Worm (Caenorhabditis elegans) whole organism, L4 larva: Measurements from ENCODE around the gene F38B6.2.

Source experiments
- F37D6.2 ChIP-seq: sonication (generic microtip); optimal IDR thresholded peaks from 2 replicates; lab custom pipeline; 2016; ENCODE audit warnings: mild to moderate bottlenecking, missing genetic modification characterization, missing compliant biosample characterization
- F49E8.2 ChIP-seq: sonication (generic microtip); optimal IDR thresholded peaks from 2 replicates; lab custom pipeline; 2016; ENCODE audit warnings: missing compliant biosample characterization, mild to moderate bottlenecking, missing genetic modification characterization, borderline replicate concordance
- R02D3.7 ChIP-seq: fragments of 150-350 bp; sonication (generic microtip); optimal IDR thresholded peaks from 3 replicates; lab custom pipeline; 2014; ENCODE audit warnings: missing biosample characterization, missing genetic modification characterization
- T20F7.1 ChIP-seq: fragments of 200-800 bp; sonication (Bioruptor generic); optimal IDR thresholded peaks from 2 replicates; lab custom pipeline; 2018; ENCODE audit warnings: mild to moderate bottlenecking, missing genetic modification characterization, missing compliant biosample characterization
- Y105C5A.15 ChIP-seq: fragments of 200-800 bp; sonication (Bioruptor generic); IDR thresholded peaks from 2 replicates; pipeline ENCODE4 v1.3.6; 2022; ENCODE audit warnings: missing genetic modification characterization, missing compliant biosample characterization
- Y5F2A.4 ChIP-seq: fragments of 200-800 bp; sonication (Bioruptor generic); optimal IDR thresholded peaks from 2 replicates; lab custom pipeline; 2018; ENCODE audit warnings: mild to moderate bottlenecking, missing genetic modification characterization, missing compliant biosample characterization
- Y75B8A.6 ChIP-seq: fragments of 200-800 bp; sonication (Bioruptor generic); IDR thresholded peaks from 2 replicates; pipeline ENCODE4 v1.3.6; 2022; ENCODE audit warnings: missing genetic modification reagents, missing genetic modification characterization, missing compliant biosample characterization
- ZK337.2 ChIP-seq: fragments of 200-800 bp; sonication (Bioruptor generic); IDR thresholded peaks from 2 replicates; pipeline ENCODE4 v1.3.6; 2022; ENCODE audit warnings: missing genetic modification reagents, missing genetic modification characterization, missing compliant biosample characterization
- arid-1 ChIP-seq: fragments of 200-800 bp; sonication (Bioruptor generic); conservative IDR thresholded peaks from 2 replicates; pipeline ENCODE4 v1.3.6; 2022; ENCODE audit warnings: missing genetic modification reagents, missing genetic modification characterization, missing compliant biosample characterization
- attf-4 ChIP-seq: sonication (generic microtip); optimal IDR thresholded peaks from 3 replicates; lab custom pipeline; 2017; ENCODE audit warnings: missing biosample characterization, missing genetic modification characterization
- ceh-32 ChIP-seq: sonication (generic microtip); optimal IDR thresholded peaks from 2 replicates; lab custom pipeline; 2016; ENCODE audit warnings: mild to moderate bottlenecking, missing genetic modification characterization, missing compliant biosample characterization; ENCODE audit not compliant: poor library complexity
- ceh-62 ChIP-seq: sonication (generic microtip); optimal IDR thresholded peaks from 2 replicates; lab custom pipeline; 2017; ENCODE audit warnings: missing biosample characterization, missing genetic modification characterization
- daf-8 ChIP-seq: fragments of 200-800 bp; sonication (Bioruptor generic); IDR thresholded peaks from 2 replicates; pipeline ENCODE4 v1.3.6; 2022; ENCODE audit warnings: missing genetic modification characterization, missing compliant biosample characterization
- dmd-9 ChIP-seq: fragments of 200-800 bp; sonication (Bioruptor generic); IDR thresholded peaks from 2 replicates; pipeline ENCODE4 v1.3.6; 2022; ENCODE audit warnings: missing genetic modification reagents, missing genetic modification characterization, missing compliant biosample characterization
- dpl-1 ChIP-seq: fragments of 150-350 bp; optimal IDR thresholded peaks from 2 replicates; lab custom pipeline; 2014; ENCODE audit warnings: missing biosample characterization, missing genetic modification reagents, missing genetic modification characterization
- duxl-1 ChIP-seq: sonication (generic microtip); optimal IDR thresholded peaks from 2 replicates; lab custom pipeline; 2016; ENCODE audit warnings: mild to moderate bottlenecking, missing genetic modification characterization, moderate library complexity, missing compliant biosample characterization; ENCODE audit not compliant: poor library complexity
- dve-1 ChIP-seq: sonication (generic microtip); optimal IDR thresholded peaks from 2 replicates; lab custom pipeline; 2017; ENCODE audit warnings: antibody characterized with exemption, mild to moderate bottlenecking, missing genetic modification characterization, missing compliant biosample characterization; ENCODE audit not compliant: insufficient read depth
- egl-27 ChIP-seq: sonication (generic microtip); optimal IDR thresholded peaks from 3 replicates; lab custom pipeline; 2017; ENCODE audit warnings: missing biosample characterization, missing genetic modification reagents, missing genetic modification characterization
- egl-43 ChIP-seq: fragments of 200-800 bp; sonication (Bioruptor generic); IDR thresholded peaks from 2 replicates; pipeline ENCODE4 v1.3.6; 2022; ENCODE audit warnings: missing genetic modification reagents, missing genetic modification characterization, missing compliant biosample characterization
- fos-1 ChIP-seq: fragments of 150-350 bp; optimal IDR thresholded peaks from 2 replicates; lab custom pipeline; 2014; ENCODE audit warnings: missing biosample characterization, missing genetic modification characterization
- gei-8 ChIP-seq: fragments of 200-800 bp; sonication (Bioruptor generic); optimal IDR thresholded peaks from 2 replicates; lab custom pipeline; 2018; ENCODE audit warnings: mild to moderate bottlenecking, missing genetic modification characterization, missing compliant biosample characterization
- hif-1 ChIP-seq, 2 experiments: sonication (generic microtip); optimal IDR thresholded peaks; 2 replicates each; lab custom pipeline; 2016 to 2017; ENCODE audit warnings: missing compliant biosample characterization in 2 of 2, missing genetic modification characterization in 2 of 2, missing genetic modification reagents in 2 of 2, missing genotype in 2 of 2, mild to moderate bottlenecking in 1 of 2
- hlh-11 ChIP-seq: fragments of 200-800 bp; sonication (Bioruptor generic); optimal IDR thresholded peaks from 2 replicates; lab custom pipeline; 2018; ENCODE audit warnings: mild to moderate bottlenecking, missing genetic modification characterization, missing compliant biosample characterization
- hlh-30 ChIP-seq: sonication (generic microtip); optimal IDR thresholded peaks from 2 replicates; lab custom pipeline; 2017; ENCODE audit warnings: antibody characterized with exemption, mild to moderate bottlenecking, missing genetic modification characterization, missing compliant biosample characterization; ENCODE audit not compliant: insufficient read depth
- hmg-1.1 ChIP-seq: fragments of 200-800 bp; sonication (Bioruptor generic); IDR thresholded peaks from 2 replicates; pipeline ENCODE4 v1.3.6; 2022; ENCODE audit warnings: missing genetic modification reagents, missing genetic modification characterization, missing compliant biosample characterization
- lin-1 ChIP-seq: fragments of 200-800 bp; sonication (Bioruptor generic); IDR thresholded peaks from 2 replicates; pipeline ENCODE4 v1.3.6; 2022; ENCODE audit warnings: missing genetic modification reagents, missing genetic modification characterization, missing compliant biosample characterization
- lin-38 ChIP-seq: fragments of 200-800 bp; sonication (Bioruptor generic); IDR thresholded peaks from 2 replicates; pipeline ENCODE4 v1.3.6; 2022; ENCODE audit warnings: missing genetic modification reagents, missing genetic modification characterization, missing compliant biosample characterization
- madf-5 ChIP-seq, 2 experiments: fragments of 200-800 bp; sonication (Bioruptor generic); IDR thresholded peaks; 2 replicates each; pipeline ENCODE4 v1.3.6; 2022; ENCODE audit warnings: missing compliant biosample characterization in 2 of 2, missing genetic modification characterization in 2 of 2
- madf-9 ChIP-seq: fragments of 200-800 bp; sonication (Bioruptor generic); conservative IDR thresholded peaks from 2 replicates; pipeline ENCODE4 v1.3.6; 2022; ENCODE audit warnings: missing genetic modification reagents, missing genetic modification characterization, missing compliant biosample characterization
- mdt-29 ChIP-seq: fragments of 200-800 bp; sonication (Bioruptor generic); IDR thresholded peaks from 2 replicates; pipeline ENCODE4 v1.3.6; 2022; ENCODE audit warnings: missing genetic modification reagents, missing genetic modification characterization, missing compliant biosample characterization
- mes-2 ChIP-seq: sonication (generic microtip); optimal IDR thresholded peaks from 2 replicates; lab custom pipeline; 2016; ENCODE audit warnings: missing genotype, mild to moderate bottlenecking, missing genetic modification characterization, missing compliant biosample characterization; ENCODE audit not compliant: poor library complexity, severe bottlenecking
- mxl-2 ChIP-seq: fragments of 200-800 bp; sonication (Bioruptor generic); conservative IDR thresholded peaks from 2 replicates; pipeline ENCODE4 v1.3.6; 2022; ENCODE audit warnings: missing genetic modification reagents, missing genetic modification characterization, missing compliant biosample characterization
- nhr-10 ChIP-seq: fragments of 150-350 bp; optimal IDR thresholded peaks from 2 replicates; lab custom pipeline; 2014; ENCODE audit warnings: missing biosample characterization, missing genetic modification characterization
- nhr-237 ChIP-seq: sonication (generic microtip); optimal IDR thresholded peaks from 2 replicates; lab custom pipeline; 2017; ENCODE audit warnings: missing biosample characterization, missing genetic modification characterization
- nhr-41 ChIP-seq: fragments of 200-800 bp; sonication (Bioruptor generic); IDR thresholded peaks from 2 replicates; pipeline ENCODE4 v1.3.6; 2022; ENCODE audit warnings: missing genetic modification reagents, missing genetic modification characterization, missing compliant biosample characterization
- nhr-48 ChIP-seq: sonication (generic microtip); optimal IDR thresholded peaks from 2 replicates; lab custom pipeline; 2016; ENCODE audit warnings: mild to moderate bottlenecking, missing genetic modification characterization, missing compliant biosample characterization
- nhr-76 ChIP-seq: fragments of 150-350 bp; optimal IDR thresholded peaks from 2 replicates; lab custom pipeline; 2014; ENCODE audit warnings: missing biosample characterization, missing genetic modification characterization
- pqm-1 ChIP-seq: sonication (generic microtip); optimal IDR thresholded peaks from 2 replicates; lab custom pipeline; 2017; ENCODE audit warnings: missing biosample characterization, missing genetic modification characterization
- saeg-2 ChIP-seq: fragments of 200-800 bp; sonication (Bioruptor generic); IDR thresholded peaks from 2 replicates; pipeline ENCODE4 v1.3.6; 2022; ENCODE audit warnings: missing genetic modification reagents, missing genetic modification characterization, missing compliant biosample characterization
- skn-1 ChIP-seq: fragments of 150-350 bp; optimal IDR thresholded peaks from 2 replicates; lab custom pipeline; 2014; ENCODE audit warnings: missing biosample characterization, missing genetic modification characterization
- snpc-4 ChIP-seq: fragments of 150-350 bp; optimal IDR thresholded peaks from 2 replicates; lab custom pipeline; 2014; ENCODE audit warnings: missing biosample characterization, missing genetic modification characterization
- spr-3 ChIP-seq: fragments of 200-800 bp; sonication (Bioruptor generic); optimal IDR thresholded peaks from 2 replicates; lab custom pipeline; 2018; ENCODE audit warnings: mild to moderate bottlenecking, missing genetic modification characterization, missing compliant biosample characterization
- tra-1 ChIP-seq: fragments of 200-800 bp; sonication (Bioruptor generic); IDR thresholded peaks from 2 replicates; pipeline ENCODE4 v1.3.6; 2022; ENCODE audit warnings: missing genetic modification reagents, missing genetic modification characterization, missing compliant biosample characterization
- unc-39 ChIP-seq: sonication (generic microtip); optimal IDR thresholded peaks from 2 replicates; lab custom pipeline; 2017; ENCODE audit warnings: missing biosample characterization, missing genetic modification characterization
- unc-62 ChIP-seq, 3 experiments: fragments of 150-350 bp in 1 of 3; sonication (generic microtip); optimal IDR thresholded peaks in 2 of 3; peaks in 1 of 3; 1 replicate in 1 of 3; 2 replicates in 2 of 3; lab custom pipeline; 2014 to 2017; ENCODE audit warnings: missing biosample characterization in 3 of 3, missing genetic modification characterization in 3 of 3, missing genetic modification reagents in 3 of 3, missing genotype in 1 of 3
- zag-1 ChIP-seq: fragments of 150-350 bp; optimal IDR thresholded peaks from 2 replicates; lab custom pipeline; 2014; ENCODE audit warnings: missing biosample characterization, missing genetic modification characterization
- zfp-3 ChIP-seq: fragments of 200-800 bp; sonication (Bioruptor generic); conservative IDR thresholded peaks from 2 replicates; pipeline ENCODE4 v1.3.6; 2022; ENCODE audit warnings: missing genetic modification reagents, missing genetic modification characterization, missing compliant biosample characterization
- zip-2 ChIP-seq: fragments of 150-350 bp; optimal IDR thresholded peaks from 2 replicates; lab custom pipeline; 2014; ENCODE audit warnings: missing biosample characterization, missing genetic modification characterization
- ztf-7 ChIP-seq: fragments of 150-350 bp; optimal IDR thresholded peaks from 2 replicates; lab custom pipeline; 2014; ENCODE audit warnings: missing biosample characterization, missing genetic modification characterization

The F38B6.2 gene

DNA sequence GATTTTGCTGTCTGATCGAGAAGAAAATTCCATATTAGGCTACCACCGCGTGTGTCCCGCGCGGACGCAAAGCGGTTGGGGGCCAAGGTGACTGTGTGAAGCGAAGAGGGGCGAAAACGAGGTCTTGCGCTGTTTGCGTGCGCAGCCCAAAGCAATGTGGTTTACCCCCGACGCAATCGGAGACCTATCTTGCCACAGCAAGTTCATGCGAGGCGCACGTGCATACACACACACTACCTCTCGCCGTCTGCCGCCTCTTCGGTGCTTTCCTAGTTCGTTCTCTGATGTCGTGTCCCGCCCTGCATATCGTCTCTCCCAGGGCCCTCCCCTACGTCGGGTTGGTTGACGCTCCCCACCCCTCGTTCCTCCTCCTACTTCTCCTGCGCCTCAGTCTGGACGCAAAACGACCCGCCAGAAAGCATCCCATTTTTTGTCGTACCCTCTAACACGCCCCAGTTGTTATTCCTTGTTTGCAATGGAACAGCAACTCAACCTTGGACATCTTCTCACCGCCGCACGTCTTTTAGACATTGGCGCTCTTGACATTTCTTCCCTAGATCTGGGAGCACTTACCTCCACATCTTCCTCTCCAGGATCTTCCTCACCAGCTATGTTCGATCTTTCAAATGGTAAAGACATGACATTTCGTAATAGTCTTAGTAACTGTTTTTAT, 43.8 kb downstream of the F38B6.2 start, which contains the start of gene mdl-1:
TSS of gene mdl-1 (plus strand) at position 341 of the 673 bp plus-strand sequence.
- TF ChIP-seq Y5F2A.4 (GFP tag; lab: Kevin White, UChicago) (peak; percentile 8), mdt-29 (peak; percentile 90), lin-38 (GFP tag; lab: Robert Waterston, UW) (peak; percentile 58), hlh-11 (tag; lab: Kevin White, UChicago) (peak; percentile 98), hlh-30 (tag; lab: Kevin White, UChicago) (peak; percentile 96), nhr-41 (no peak), arid-1 (peak; percentile 72), zfp-3 (GFP tag; lab: Robert Waterston, UW) (0 out of 2 replicates have a peak, but pooled peaks have one; percentile 35), Y105C5A.15 (GFP tag; lab: Robert Waterston, UW) (no peak), hmg-1.1 (peak; percentile 90), lin-1 (GFP tag; lab: Robert Waterston, UW) (peak; percentile 73), mxl-2 (peak; percentile 100), Y75B8A.6 (GFP tag; lab: Robert Waterston, UW) (no peak), dve-1 (tag; lab: Kevin White, UChicago) (peak; percentile 87), ceh-62 (no peak), nhr-48 (tag; lab: Kevin White, UChicago) (peak; percentile 99), ztf-7 (tag; lab: Kevin White, UChicago) (peak; percentile 23), zip-2 (tag; lab: Kevin White, UChicago) (no peak), spr-3 (GFP tag; lab: Kevin White, UChicago) (no peak), pqm-1 (peak; percentile 37), mes-2 (tag; lab: Kevin White, UChicago) (peak; percentile 76), unc-62 (GFP tag; optimal IDR thresholded peaks at IDR 0.05 in 1 of 2; lab: Kevin White, UChicago) (peak in 1 of 2 experiments; percentile 100), unc-62 (tag; optimal IDR thresholded peaks at IDR 0.05; lab: Kevin White, UChicago) (no peak), dmd-9 (no peak), daf-8 (GFP tag; lab: Robert Waterston, UW) (no peak), snpc-4 (tag; lab: Kevin White, UChicago) (no peak), unc-39 (no peak), skn-1 (tag; lab: Kevin White, UChicago) (no peak), R02D3.7 (tag; lab: Kevin White, UChicago) (no peak), nhr-10 (tag; lab: Kevin White, UChicago) (peak; percentile 81), ceh-32 (peak; percentile 43), gei-8 (GFP tag; lab: Kevin White, UChicago) (peak; percentile 86), zag-1 (tag; lab: Kevin White, UChicago) (peak; percentile 50), dpl-1 (GFP tag; lab: Kevin White, UChicago) (peak; percentile 43), nhr-76 (tag; lab: Kevin White, UChicago) (no peak), F37D6.2 (tag; lab: Kevin White, UChicago) (peak; percentile 69), tra-1 (GFP tag; lab: Robert Waterston, UW) (peak; percentile 97), madf-5 (GFP tag; IDR thresholded peaks at IDR 0.05; lab: Robert Waterston, UW) (0 out of 4 replicates have a peak, but pooled peaks of 1 of the 2 experiments have one; percentile 45), T20F7.1 (GFP tag; lab: Kevin White, UChicago) (peak; percentile 21), egl-27 (no peak), duxl-1 (tag; lab: Kevin White, UChicago) (no peak), fos-1 (no peak), egl-43 (GFP tag; lab: Robert Waterston, UW) (peak; percentile 90), madf-9 (GFP tag; lab: Robert Waterston, UW) (peak; percentile 67), saeg-2 (GFP tag; lab: Robert Waterston, UW) (peak; percentile 90), F49E8.2 (tag; lab: Kevin White, UChicago) (no peak), ZK337.2 (GFP tag; lab: Robert Waterston, UW) (no peak), hif-1 (tag; optimal IDR thresholded peaks at IDR 0.05; lab: Kevin White, UChicago) (peak; percentile 37 to 95), nhr-237 (tag; lab: Kevin White, UChicago) (peak; percentile 16), attf-4 (tag; lab: Kevin White, UChicago) (peak; percentile 35)
